Fruit fly (Drosophila melanogaster): Measurements from ENCODE around the gene Hug.

Gene Hug

DNA sequence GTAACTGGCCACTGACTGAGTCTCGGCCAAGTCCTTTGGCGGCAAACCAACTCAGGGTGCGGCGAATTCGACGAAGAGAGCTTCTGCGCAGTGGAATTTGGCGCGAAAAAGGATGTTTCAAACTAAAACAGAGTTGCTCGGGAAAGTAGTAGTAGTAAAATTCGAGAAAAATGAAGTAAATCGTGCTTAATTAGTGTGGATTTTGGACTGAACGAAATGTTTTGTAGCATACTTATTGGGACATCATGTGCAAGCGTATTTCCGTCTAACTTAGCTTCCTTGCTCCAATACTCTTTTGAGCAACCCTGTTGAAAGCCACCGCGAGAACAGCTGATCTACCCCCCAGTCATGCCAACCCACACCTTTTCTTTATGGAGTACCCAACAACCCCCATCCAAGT lies 22.2 kb downstream of the Hug start, which contains the start of gene Octbeta3R:
Octbeta3R (minus strand) TSS at position 1 of the 400 bp plus-strand sequence.
- no peak for TF ChIP-seq CG3919 (GFP tag; optimal IDR thresholded peaks at IDR 0.05)
- no peak for TF ChIP-seq CG3032 (tag; optimal IDR thresholded peaks at IDR 0.05)
- TF ChIP-seq acj6 (GFP tag; optimal IDR thresholded peaks at IDR 0.05), result no peak
- no peak for TF ChIP-seq dac (GFP tag; optimal IDR thresholded peaks at IDR 0.05)
- TF ChIP-seq fd59A (GFP tag; optimal IDR thresholded peaks at IDR 0.05), result no peak
- TF ChIP-seq svp (GFP tag), result peak; percentile 56

DNA sequence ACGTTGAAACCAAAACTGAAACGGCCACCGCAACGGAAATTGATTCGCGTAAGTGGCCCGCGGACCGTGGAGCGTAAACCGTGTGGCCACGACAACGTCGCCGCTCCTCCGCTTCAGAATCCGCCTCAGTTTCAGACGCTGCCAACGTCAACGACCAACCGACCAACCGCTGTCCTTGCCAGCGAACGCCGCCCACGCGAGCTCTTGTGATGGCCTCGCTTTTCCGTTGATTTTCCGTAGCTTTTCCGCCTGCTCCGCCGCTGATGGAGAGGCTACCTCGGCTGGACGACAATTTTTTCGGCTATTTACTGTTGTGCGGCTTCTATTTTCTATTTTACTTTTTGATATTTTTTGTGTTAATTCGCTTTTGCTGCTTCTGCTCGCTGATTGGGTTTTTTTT lies 35.2 kb downstream of the Hug start:
- no peak for TF ChIP-seq CG6854 (GFP tag; optimal IDR thresholded peaks at IDR 0.05)
- no peak for TF ChIP-seq pdm3 (GFP tag; optimal IDR thresholded peaks at IDR 0.05)
- TF ChIP-seq svp (GFP tag), result no peak
- TF ChIP-seq Eip93F (GFP tag; optimal IDR thresholded peaks at IDR 0.05), result no peak
- no peak for TF ChIP-seq Sox14 (GFP tag; optimal IDR thresholded peaks at IDR 0.05)
- TF ChIP-seq CG11294 (GFP tag; IDR thresholded peaks at IDR 0.05), result no peak

DNA sequence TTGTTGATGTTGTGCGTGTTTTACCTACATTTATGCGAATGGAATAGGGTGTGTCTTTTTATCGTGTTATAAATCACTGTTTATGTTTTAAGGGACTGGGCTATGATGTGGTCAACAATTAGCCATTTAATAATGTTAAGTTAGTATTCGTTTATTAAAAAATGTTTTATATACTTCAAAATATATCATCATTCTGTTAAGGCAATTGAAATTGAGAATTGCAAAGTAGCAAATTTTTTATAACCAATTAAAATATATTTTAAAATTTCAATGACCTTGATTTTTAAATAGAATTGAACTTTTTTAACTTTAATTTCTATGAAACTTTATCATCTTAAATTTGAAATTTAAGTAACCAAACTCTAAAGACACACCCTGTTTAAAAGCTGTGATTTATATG lies 36.0 kb downstream of the Hug start:
- no peak for TF ChIP-seq Eip93F (GFP tag; optimal IDR thresholded peaks at IDR 0.05)
- TF ChIP-seq fd59A (GFP tag; optimal IDR thresholded peaks at IDR 0.05), result no peak
- no peak for TF ChIP-seq ss (GFP tag; optimal IDR thresholded peaks at IDR 0.05)
- TF ChIP-seq CG8119 (GFP tag; IDR thresholded peaks at IDR 0.05), result no peak
- TF ChIP-seq Smox (GFP tag; optimal IDR thresholded peaks at IDR 0.05), result no peak
- no peak for TF ChIP-seq CG3032 (tag; optimal IDR thresholded peaks at IDR 0.05)
- TF ChIP-seq CG10631 (GFP tag; optimal IDR thresholded peaks at IDR 0.05), result no peak
- no peak for TF ChIP-seq eg (GFP tag; IDR thresholded peaks at IDR 0.05)

DNA sequence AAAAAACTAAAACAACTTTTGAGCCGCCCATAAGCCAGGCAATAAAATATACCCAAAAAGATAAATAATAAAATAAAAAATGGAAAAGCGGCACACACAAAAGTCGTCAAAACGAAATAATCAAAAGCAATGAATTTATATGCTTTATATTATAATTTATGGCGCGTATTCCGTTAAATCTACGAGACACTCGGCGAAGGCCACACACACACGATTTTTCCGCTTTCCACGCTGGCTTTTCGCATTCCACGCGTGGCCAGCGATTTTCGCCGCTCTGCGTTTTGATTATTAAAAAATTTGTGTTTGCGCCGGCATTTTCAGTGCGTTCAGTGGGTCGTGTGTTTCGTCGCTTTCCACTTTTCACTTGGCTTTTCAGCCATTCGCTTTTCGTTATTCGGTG lies 42.8 kb downstream of the Hug start:
- TF ChIP-seq dsx (GFP tag; optimal IDR thresholded peaks at IDR 0.05; ENCODE audit: poor library complexity, severe bottlenecking) (no peak), Lpt (GFP tag; optimal IDR thresholded peaks at IDR 0.05) (no peak), Sox102F (GFP tag; optimal IDR thresholded peaks at IDR 0.05) (no peak), Gug (GFP tag; IDR thresholded peaks at IDR 0.05) (no peak), fd85E (GFP tag; optimal IDR thresholded peaks at IDR 0.05) (no peak), Hr4 (GFP tag; optimal IDR thresholded peaks at IDR 0.05) (no peak), Sox14 (GFP tag; optimal IDR thresholded peaks at IDR 0.05) (no peak), cyc (GFP tag; optimal IDR thresholded peaks at IDR 0.05) (no peak), pdm3 (GFP tag; optimal IDR thresholded peaks at IDR 0.05) (no peak), Ets96B (tag; optimal IDR thresholded peaks at IDR 0.05) (no peak), Met (GFP tag; optimal IDR thresholded peaks at IDR 0.05) (no peak), CG11762 (GFP tag; optimal IDR thresholded peaks at IDR 0.05; ENCODE audit: insufficient read depth) (no peak), Eip75B (GFP tag; optimal IDR thresholded peaks at IDR 0.05) (no peak), dac (GFP tag; optimal IDR thresholded peaks at IDR 0.05) (no peak), Hr38 (GFP tag; optimal IDR thresholded peaks at IDR 0.05) (no peak), Smox (GFP tag; optimal IDR thresholded peaks at IDR 0.05) (no peak)

All from whole organism, prepupa.